Worm (Caenorhabditis elegans): ENCODE results near the gene Y116A8B.4.

DNA sequence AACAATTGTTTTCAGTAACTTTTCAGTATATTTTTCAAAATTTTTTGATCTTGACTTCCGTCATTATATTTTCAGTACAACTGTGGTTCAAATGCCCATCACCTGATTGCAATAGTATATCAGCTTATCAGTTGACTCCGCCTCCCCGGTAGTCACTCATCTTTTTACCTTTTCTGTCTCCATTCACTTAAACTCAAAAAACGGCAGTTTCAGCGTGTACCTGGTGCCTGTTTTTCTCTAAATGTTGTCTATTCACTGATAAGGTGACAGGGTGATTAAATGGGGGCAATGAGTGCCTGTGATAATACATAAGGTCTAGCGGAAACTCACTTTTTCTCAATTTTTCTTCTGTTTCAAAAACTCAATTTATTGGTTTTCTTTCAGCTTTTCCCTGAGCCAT lies 21.6 kb downstream of the Y116A8B.4 start, which contains the start of gene ZK550.2:
- TF ChIP-seq ztf-11 (tag; optimal IDR thresholded peaks at IDR 0.05) = no peak
- TF ChIP-seq lin-13 (tag; optimal IDR thresholded peaks at IDR 0.05) = no peak
- TF ChIP-seq sem-2 (GFP tag; optimal IDR thresholded peaks at IDR 0.05) = no peak
- TF ChIP-seq unc-62 (GFP tag; optimal IDR thresholded peaks at IDR 0.05) = no peak
